Worm (Caenorhabditis elegans) whole organism, mixed stage, embryonic: ENCODE data around the gene mtch-1.

Experiments
- bed-3 ChIP-seq: fragments of 200-800 bp; sonication (Bioruptor generic); optimal IDR thresholded peaks from 3 replicates; lab custom pipeline; 2018; ENCODE audit warnings: mild to moderate bottlenecking, missing genetic modification characterization, moderate library complexity, missing compliant biosample characterization
- mep-1 ChIP-seq: fragments of 150-350 bp; optimal IDR thresholded peaks from 2 replicates; lab custom pipeline; 2017; ENCODE audit warnings: missing biosample characterization, missing genetic modification reagents, missing genetic modification characterization, inconsistent platforms
- unc-39 ChIP-seq: fragments of 150-350 bp; optimal IDR thresholded peaks from 2 replicates; lab custom pipeline; 2014; ENCODE audit warnings: missing biosample characterization, missing genetic modification characterization
- ztf-11 ChIP-seq: fragments of 150-350 bp; optimal IDR thresholded peaks from 2 replicates; lab custom pipeline; 2014; ENCODE audit warnings: missing biosample characterization, missing genetic modification characterization

DNA sequence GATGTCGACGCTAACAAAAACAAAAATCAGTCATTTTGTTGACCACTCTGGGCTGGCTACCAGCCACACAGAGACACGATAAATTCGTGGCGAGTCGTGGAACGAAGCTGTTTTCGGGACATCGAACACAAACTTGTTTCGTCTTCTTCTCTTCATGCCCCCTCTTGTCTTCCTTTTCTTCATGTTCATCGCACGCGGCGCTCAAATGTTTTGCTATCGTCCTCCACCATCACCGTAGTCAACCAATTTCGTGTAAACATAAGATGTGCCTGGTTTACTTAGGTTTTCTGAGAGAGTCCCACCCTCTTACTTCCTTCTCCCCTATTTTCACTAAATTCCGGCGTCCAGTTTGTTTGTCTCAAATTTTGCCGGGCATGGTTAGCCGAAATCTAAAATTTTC, 16.4 kb upstream of the mtch-1 start:
- TF ChIP-seq unc-39 (tag; lab: Kevin White, UChicago) = no peak
- TF ChIP-seq bed-3 = no peak
- no peak for TF ChIP-seq mep-1
- no peak for TF ChIP-seq ztf-11 (tag; lab: Kevin White, UChicago)
